Fruit fly (Drosophila melanogaster) whole organism, embryonic: ENCODE results near the gene CG15332.
A peak's percentile ranks its signal among the peaks of the same experiment; 100 is the strongest.

Experiments used
- Abd-B ChIP-seq: fragments of 200-800 bp; sonication (Bioruptor generic); optimal IDR thresholded peaks from 2 replicates; lab custom pipeline; 2018; ENCODE audit warnings: missing biosample characterization, mild to moderate bottlenecking, missing genetic modification characterization, moderate library complexity
- Atf-2 ChIP-seq: fragments of 200-800 bp; sonication (Bioruptor generic); optimal IDR thresholded peaks from 2 replicates; lab custom pipeline; 2016; ENCODE audit warnings: missing biosample characterization, missing genetic modification characterization
- BEAF-32 ChIP-seq: fragments of 200-800 bp; sonication (Bioruptor generic); optimal IDR thresholded peaks from 3 replicates; lab custom pipeline; 2017; ENCODE audit warnings: missing biosample characterization, missing genetic modification characterization, mild to moderate bottlenecking, moderate library complexity, missing genetic modification reagents
- CG10321 ChIP-seq: fragments of 200-800 bp; sonication (Bioruptor generic); IDR thresholded peaks from 2 replicates; pipeline ENCODE4 v1.3.6; 2022; ENCODE audit warnings: missing biosample characterization, missing genetic modification characterization
- CG10565 ChIP-seq: fragments of 200-800 bp; sonication (Bioruptor generic); optimal IDR thresholded peaks from 3 replicates; lab custom pipeline; 2016; ENCODE audit warnings: missing biosample characterization, mild to moderate bottlenecking, missing genetic modification characterization
- CG11093 ChIP-seq: fragments of 200-800 bp; sonication (Bioruptor generic); IDR thresholded peaks from 3 replicates; pipeline ENCODE4 v1.3.6; 2022; ENCODE audit warnings: missing biosample characterization, missing genetic modification characterization
- CG11504 ChIP-seq: fragments of 200-800 bp; sonication (Bioruptor generic); optimal IDR thresholded peaks from 3 replicates; lab custom pipeline; 2019; ENCODE audit warnings: missing biosample characterization, mild to moderate bottlenecking, missing genetic modification characterization, moderate library complexity
- CG12104 ChIP-seq: fragments of 200-800 bp; sonication (Bioruptor generic); optimal IDR thresholded peaks from 3 replicates; lab custom pipeline; 2016; ENCODE audit warnings: missing biosample characterization, missing genetic modification characterization
- CG12744 ChIP-seq: fragments of 200-800 bp; sonication (Bioruptor generic); optimal IDR thresholded peaks from 2 replicates; lab custom pipeline; 2016; ENCODE audit warnings: missing biosample characterization, missing genetic modification characterization
- CG1792 ChIP-seq: fragments of 200-800 bp; sonication (Bioruptor generic); optimal IDR thresholded peaks from 2 replicates; lab custom pipeline; 2016; ENCODE audit warnings: missing biosample characterization, missing genetic modification characterization
- CG2129 ChIP-seq: fragments of 200-800 bp; sonication (Bioruptor generic); IDR thresholded peaks from 2 replicates; pipeline ENCODE4 v1.3.6; 2022; ENCODE audit warnings: missing biosample characterization, missing genetic modification characterization; ENCODE audit not compliant: partially characterized antibody
- CG30020 ChIP-seq: fragments of 200-800 bp; optimal IDR thresholded peaks from 2 replicates; lab custom pipeline; 2019; ENCODE audit warnings: missing biosample characterization, mild to moderate bottlenecking, missing genetic modification characterization, moderate library complexity
- CG31224 ChIP-seq: fragments of 200-800 bp; sonication (Bioruptor generic); IDR thresholded peaks from 2 replicates; pipeline ENCODE4 v1.3.6; 2022; ENCODE audit warnings: missing biosample characterization, missing genetic modification characterization
- CG3163 ChIP-seq: fragments of 200-800 bp; sonication (Bioruptor generic); optimal IDR thresholded peaks from 3 replicates; lab custom pipeline; 2016; ENCODE audit warnings: missing biosample characterization, missing genetic modification characterization
- CG34224 ChIP-seq: fragments of 200-800 bp; sonication (Bioruptor generic); IDR thresholded peaks from 3 replicates; pipeline ENCODE4 v1.3.6; 2022; ENCODE audit warnings: missing biosample characterization, missing genetic modification characterization; ENCODE audit not compliant: partially characterized antibody
- CG6854 ChIP-seq: fragments of 200-800 bp; sonication (Bioruptor generic); optimal IDR thresholded peaks from 3 replicates; lab custom pipeline; 2017; ENCODE audit warnings: missing biosample characterization, mild to moderate bottlenecking, missing genetic modification characterization
- CG8359 ChIP-seq: fragments of 200-800 bp; sonication (Bioruptor generic); optimal IDR thresholded peaks from 2 replicates; lab custom pipeline; 2017; ENCODE audit warnings: missing biosample characterization, mild to moderate bottlenecking, missing genetic modification characterization, borderline replicate concordance
- CG9437 ChIP-seq: fragments of 200-800 bp; sonication (Bioruptor generic); optimal IDR thresholded peaks from 2 replicates; lab custom pipeline; 2018; ENCODE audit warnings: missing biosample characterization, mild to moderate bottlenecking, missing genetic modification characterization
- CkIIα-i1 ChIP-seq: fragments of 200-800 bp; sonication (Bioruptor generic); IDR thresholded peaks from 2 replicates; pipeline ENCODE4 v1.3.6; 2022; ENCODE audit warnings: missing biosample characterization, missing genetic modification characterization
- D ChIP-seq, 2 experiments: fragments of 200-800 bp in 1 of 2; fragments of >200 bp in 1 of 2; sonication (Bioruptor generic) in 1 of 2; optimal IDR thresholded peaks; 2 replicates in 1 of 2; 3 replicates in 1 of 2; lab custom pipeline; 2017; ENCODE audit warnings: mild to moderate bottlenecking in 1 of 2, missing biosample characterization in 1 of 2, missing genetic modification characterization in 1 of 2, missing genetic modification reagents in 1 of 2
- Dfd ChIP-seq, 2 experiments: fragments of >200 bp; optimal IDR thresholded peaks; 2 replicates each; lab custom pipeline; 2017; ENCODE audit warnings: missing biosample characterization in 2 of 2, missing genetic modification characterization in 2 of 2
- HLH54F ChIP-seq: fragments of 200-800 bp; sonication (Bioruptor generic); optimal IDR thresholded peaks from 3 replicates; lab custom pipeline; 2016; ENCODE audit warnings: missing biosample characterization, missing genetic modification characterization
- HmgZ ChIP-seq: fragments of 200-800 bp; sonication (Bioruptor generic); optimal IDR thresholded peaks from 2 replicates; lab custom pipeline; 2018; ENCODE audit warnings: missing biosample characterization, mild to moderate bottlenecking, missing genetic modification characterization
- Hmx ChIP-seq: fragments of 200-800 bp; sonication (Bioruptor generic); optimal IDR thresholded peaks from 2 replicates; lab custom pipeline; 2016; ENCODE audit warnings: missing biosample characterization, missing genetic modification characterization
- MBD-R2 ChIP-seq: fragments of 200-800 bp; sonication (Bioruptor generic); IDR thresholded peaks from 2 replicates; pipeline ENCODE4 v1.3.6; 2022; ENCODE audit warnings: missing biosample characterization, missing genetic modification characterization
- MESR4 ChIP-seq: fragments of 200-800 bp; sonication (Bioruptor generic); optimal IDR thresholded peaks from 2 replicates; lab custom pipeline; 2018; ENCODE audit warnings: missing biosample characterization, mild to moderate bottlenecking, missing genetic modification characterization, moderate library complexity
- NC2β ChIP-seq: fragments of 200-800 bp; sonication (Bioruptor generic); optimal IDR thresholded peaks from 2 replicates; lab custom pipeline; 2016; ENCODE audit warnings: missing biosample characterization, missing genetic modification characterization
- Oli ChIP-seq: fragments of 200-800 bp; sonication (Bioruptor generic); optimal IDR thresholded peaks from 2 replicates; lab custom pipeline; 2018; ENCODE audit warnings: missing biosample characterization, mild to moderate bottlenecking, missing genetic modification characterization, moderate library complexity
- Poxn ChIP-seq: fragments of 200-800 bp; sonication (Bioruptor generic); IDR thresholded peaks from 2 replicates; pipeline ENCODE4 v1.3.6; 2022; ENCODE audit warnings: missing biosample characterization, missing genetic modification characterization
- YL-1 ChIP-seq: fragments of 200-800 bp; sonication (Bioruptor generic); optimal IDR thresholded peaks from 3 replicates; lab custom pipeline; 2017; ENCODE audit warnings: missing biosample characterization, mild to moderate bottlenecking, missing genetic modification characterization
- caup ChIP-seq: fragments of 200-800 bp; sonication (Bioruptor generic); optimal IDR thresholded peaks from 3 replicates; lab custom pipeline; 2017; ENCODE audit warnings: missing biosample characterization, mild to moderate bottlenecking, missing genetic modification characterization, moderate library complexity; ENCODE audit not compliant: severe bottlenecking
- chinmo ChIP-seq: fragments of 200-800 bp; sonication (Bioruptor generic); IDR thresholded peaks from 4 replicates; pipeline ENCODE4 v1.3.6; 2022; ENCODE audit warnings: missing biosample characterization, missing genetic modification characterization; ENCODE audit not compliant: partially characterized antibody
- dmrt99B ChIP-seq: fragments of 200-800 bp; sonication (Bioruptor generic); optimal IDR thresholded peaks from 2 replicates; lab custom pipeline; 2018; ENCODE audit warnings: missing biosample characterization, mild to moderate bottlenecking, missing genetic modification characterization, moderate library complexity
- fd3F ChIP-seq: fragments of 200-800 bp; sonication (Bioruptor generic); optimal IDR thresholded peaks from 2 replicates; lab custom pipeline; 2018; ENCODE audit warnings: missing biosample characterization, mild to moderate bottlenecking, missing genetic modification characterization, moderate library complexity
- gro ChIP-seq: fragments of 200-800 bp; sonication (Bioruptor generic); optimal IDR thresholded peaks from 2 replicates; lab custom pipeline; 2016; ENCODE audit warnings: missing biosample characterization, missing genetic modification characterization
- inv ChIP-seq: fragments of 200-800 bp; sonication (Bioruptor generic); IDR thresholded peaks from 2 replicates; pipeline ENCODE4 v1.3.6; 2022; ENCODE audit warnings: missing biosample characterization, missing genetic modification characterization; ENCODE audit not compliant: partially characterized antibody
- kah ChIP-seq: fragments of 200-800 bp; sonication (Bioruptor generic); optimal IDR thresholded peaks from 2 replicates; lab custom pipeline; 2018; ENCODE audit warnings: missing biosample characterization, mild to moderate bottlenecking, missing genetic modification characterization
- lbe ChIP-seq: fragments of 200-800 bp; sonication (Bioruptor generic); optimal IDR thresholded peaks from 2 replicates; lab custom pipeline; 2016; ENCODE audit warnings: missing biosample characterization, mild to moderate bottlenecking, missing genetic modification characterization
- mirr ChIP-seq: fragments of 200-800 bp; sonication (Bioruptor generic); optimal IDR thresholded peaks from 3 replicates; lab custom pipeline; 2018; ENCODE audit warnings: missing biosample characterization, mild to moderate bottlenecking, missing genetic modification characterization
- pfk ChIP-seq: fragments of 200-800 bp; sonication (Bioruptor generic); optimal IDR thresholded peaks from 2 replicates; lab custom pipeline; 2018; ENCODE audit warnings: missing biosample characterization, mild to moderate bottlenecking, missing genetic modification characterization, moderate library complexity
- ranshi ChIP-seq: fragments of 200-800 bp; sonication (Bioruptor generic); IDR thresholded peaks from 2 replicates; pipeline ENCODE4 v1.3.6; 2022; ENCODE audit warnings: missing biosample characterization, missing genetic modification characterization
- rib ChIP-seq: fragments of 200-800 bp; sonication (Bioruptor generic); IDR thresholded peaks from 2 replicates; pipeline ENCODE4 v1.3.6; 2022; ENCODE audit warnings: missing biosample characterization, missing genetic modification characterization
- row ChIP-seq: fragments of 200-800 bp; sonication (Bioruptor generic); IDR thresholded peaks from 3 replicates; pipeline ENCODE4 v1.3.6; 2022; ENCODE audit warnings: missing biosample characterization, missing genetic modification characterization
- sd ChIP-seq: fragments of 200-800 bp; sonication (Bioruptor generic); optimal IDR thresholded peaks from 3 replicates; lab custom pipeline; 2018; ENCODE audit warnings: missing biosample characterization, mild to moderate bottlenecking, missing genetic modification characterization, moderate library complexity
- shn ChIP-seq: fragments of 200-800 bp; sonication (Bioruptor generic); optimal IDR thresholded peaks from 3 replicates; lab custom pipeline; 2016; ENCODE audit warnings: missing biosample characterization, missing genetic modification characterization
- sisA ChIP-seq: fragments of 200-800 bp; sonication (Bioruptor generic); IDR thresholded peaks from 2 replicates; pipeline ENCODE4 v1.3.6; 2022; ENCODE audit warnings: missing biosample characterization, missing genetic modification characterization
- slbo ChIP-seq: fragments of 200-800 bp; sonication (Bioruptor generic); IDR thresholded peaks from 2 replicates; pipeline ENCODE4 v1.3.6; 2022; ENCODE audit warnings: missing biosample characterization, missing genetic modification characterization
- zen ChIP-seq: fragments of 200-800 bp; sonication (Bioruptor generic); optimal IDR thresholded peaks from 3 replicates; lab custom pipeline; 2018; ENCODE audit warnings: missing biosample characterization, mild to moderate bottlenecking, missing genetic modification characterization, moderate library complexity
- zf30C ChIP-seq: fragments of 200-800 bp; sonication (Bioruptor generic); optimal IDR thresholded peaks from 3 replicates; lab custom pipeline; 2018; ENCODE audit warnings: missing biosample characterization, mild to moderate bottlenecking, missing genetic modification characterization

CG15332 gene

dm6 chrX:7946858-7947313 is 8.9 kb downstream of the CG15332 start, which contains the start of gene orion (continued):
- TF ChIP-seq CG3163 (GFP tag; lab: Kevin White, UChicago) (peak; percentile 34), zen (tag; lab: Kevin White, UChicago) (no peak), CkIIα-i1 (GFP tag; lab: Robert Waterston, UW) (no peak), sisA (GFP tag; lab: Robert Waterston, UW) (no peak), CG11504 (no peak), CG30020 (tag; lab: Kevin White, UChicago) (peak; percentile 29), CG12744 (GFP tag; lab: Kevin White, UChicago) (no peak), gro (GFP tag; lab: Kevin White, UChicago) (no peak), rib (GFP tag; lab: Robert Waterston, UW) (peak; percentile 56; the same call in 1 of the 2 replicates), dmrt99B (tag; lab: Kevin White, UChicago) (no peak), CG31224 (no peak), MESR4 (GFP tag; lab: Kevin White, UChicago) (peak; percentile 22), CG2129 (GFP tag; lab: Robert Waterston, UW) (peak; percentile 56; the same call in 1 of the 2 replicates), Atf-2 (GFP tag; lab: Kevin White, UChicago) (no peak), HmgZ (tag; lab: Kevin White, UChicago) (peak; percentile 12), CG1792 (GFP tag; lab: Kevin White, UChicago) (no peak), NC2β (GFP tag; lab: Kevin White, UChicago) (no peak), Poxn (no peak), CG34224 (GFP tag; lab: Robert Waterston, UW) (peak; percentile 82), inv (GFP tag; lab: Robert Waterston, UW) (peak; percentile 54), HLH54F (GFP tag; lab: Kevin White, UChicago) (no peak), kah (GFP tag; lab: Kevin White, UChicago) (no peak), caup (GFP tag; lab: Kevin White, UChicago) (no peak), YL-1 (GFP tag; lab: Kevin White, UChicago) (peak; percentile 67), Hmx (GFP tag; lab: Kevin White, UChicago) (no peak), pfk (GFP tag; lab: Kevin White, UChicago) (peak; percentile 56), fd3F (GFP tag; lab: Kevin White, UChicago) (no peak), Dfd (GFP tag; optimal IDR thresholded peaks at IDR 0.05; lab: Kevin White, UChicago) (no peak), lbe (GFP tag; lab: Kevin White, UChicago) (no peak), CG6854 (no peak), CG11093 (GFP tag; lab: Robert Waterston, UW) (no peak), D (optimal IDR thresholded peaks at IDR 0.05; lab: Kevin White, UChicago) (no peak), D (GFP tag; optimal IDR thresholded peaks at IDR 0.05; lab: Kevin White, UChicago) (peak; percentile 9), ranshi (GFP tag; lab: Robert Waterston, UW) (peak; percentile 48; the same call in 1 of the 2 replicates), CG8359 (GFP tag; lab: Kevin White, UChicago) (no peak), mirr (peak; percentile 52), sd (tag; lab: Kevin White, UChicago) (no peak), row (peak; percentile 61), CG10321 (GFP tag; lab: Robert Waterston, UW) (no peak), chinmo (GFP tag; lab: Robert Waterston, UW) (peak; percentile 90), Oli (tag; lab: Kevin White, UChicago) (no peak), BEAF-32 (GFP tag; lab: Kevin White, UChicago) (peak; percentile 65), CG10565 (GFP tag; lab: Kevin White, UChicago) (no peak), CG12104 (GFP tag; lab: Kevin White, UChicago) (no peak), CG9437 (GFP tag; lab: Kevin White, UChicago) (no peak), zf30C (GFP tag; lab: Kevin White, UChicago) (peak; percentile 9), slbo (GFP tag; lab: Robert Waterston, UW) (0 out of 2 replicates have a peak, but pooled peaks have one; percentile 33), shn (GFP tag; lab: Kevin White, UChicago) (no peak), MBD-R2 (GFP tag; lab: Robert Waterston, UW) (peak; percentile 40; the same call in 1 of the 2 replicates), Abd-B (GFP tag; lab: Kevin White, UChicago) (no peak)
